Worm (Caenorhabditis elegans): ENCODE measurements around the gene C34E10.9.

DNA sequence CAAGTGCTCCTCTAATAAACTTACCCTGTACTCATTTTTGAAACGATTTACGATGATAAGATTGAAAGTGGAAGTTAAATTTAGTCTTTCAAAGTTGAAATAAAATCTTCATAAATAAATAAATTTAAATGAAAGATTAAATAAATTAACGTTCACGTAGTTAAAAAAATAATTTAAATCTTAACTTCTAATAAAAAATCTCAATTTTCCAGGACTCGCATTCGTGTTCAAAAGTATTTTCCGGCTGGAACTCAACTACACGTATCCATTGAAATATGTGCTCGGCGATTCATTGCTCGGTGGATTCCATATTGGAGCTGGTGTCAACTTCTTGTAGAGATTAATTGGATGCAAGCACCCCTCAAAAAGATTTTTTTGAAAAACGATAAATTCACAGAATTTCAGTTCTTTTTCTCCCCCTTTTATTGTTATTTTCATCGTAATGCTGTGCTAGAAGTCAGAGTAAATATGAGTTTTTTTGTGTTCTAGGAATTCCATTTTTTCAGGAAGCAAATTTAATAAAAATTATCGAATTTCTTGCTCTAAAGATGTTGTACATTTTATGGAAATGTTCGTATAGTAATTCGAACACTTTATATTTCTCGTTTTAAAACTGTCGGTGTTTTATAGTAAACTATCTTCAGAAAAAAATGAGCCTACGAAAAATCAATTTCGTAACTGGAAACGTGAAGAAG is at the start of gene C34E10.9, which contains the start of gene hap-1:
- TF ChIP-seq fkh-10 (GFP tag; optimal IDR thresholded peaks at IDR 0.05) (no peak), pha-4 (GFP tag; IDR thresholded peaks at IDR 0.05) (no peak), pha-4 (tag; optimal IDR thresholded peaks at IDR 0.05) (no peak), zag-1 (tag; optimal IDR thresholded peaks at IDR 0.05) (no peak), lin-39 (tag; optimal IDR thresholded peaks at IDR 0.05) (no peak), unc-62 (GFP tag; optimal IDR thresholded peaks at IDR 0.05 in 1 of 2) (no peak), unc-62 (tag; optimal IDR thresholded peaks at IDR 0.05) (no peak), unc-130 (GFP tag; optimal IDR thresholded peaks at IDR 0.05) (no peak), lsy-2 (tag; optimal IDR thresholded peaks at IDR 0.05) (no peak), nhr-25 (tag; optimal IDR thresholded peaks at IDR 0.05; ENCODE audit: borderline replicate concordance, insufficient read depth) (no peak), F26F4.8 (GFP tag; conservative IDR thresholded peaks at IDR 0.05) (no peak), ZK546.5 (tag; optimal IDR thresholded peaks at IDR 0.05) (no peak), vab-7 (GFP tag; IDR thresholded peaks at IDR 0.05) (no peak), fos-1 (tag; optimal IDR thresholded peaks at IDR 0.05) (no peak)

Measured in whole organism, L4 larva.